Fruit fly (Drosophila melanogaster) S2 (cell line): Measurements from ENCODE around the gene CG13454.

ENCODE experiments used
- CG8478 ChIP-seq: fragments of >200 bp; optimal IDR thresholded peaks from 2 replicates; lab custom pipeline; 2018
- CTCF ChIP-seq, 2 experiments: fragments of >200 bp; optimal IDR thresholded peaks; 2 replicates each; lab custom pipeline; 2018

DNA sequence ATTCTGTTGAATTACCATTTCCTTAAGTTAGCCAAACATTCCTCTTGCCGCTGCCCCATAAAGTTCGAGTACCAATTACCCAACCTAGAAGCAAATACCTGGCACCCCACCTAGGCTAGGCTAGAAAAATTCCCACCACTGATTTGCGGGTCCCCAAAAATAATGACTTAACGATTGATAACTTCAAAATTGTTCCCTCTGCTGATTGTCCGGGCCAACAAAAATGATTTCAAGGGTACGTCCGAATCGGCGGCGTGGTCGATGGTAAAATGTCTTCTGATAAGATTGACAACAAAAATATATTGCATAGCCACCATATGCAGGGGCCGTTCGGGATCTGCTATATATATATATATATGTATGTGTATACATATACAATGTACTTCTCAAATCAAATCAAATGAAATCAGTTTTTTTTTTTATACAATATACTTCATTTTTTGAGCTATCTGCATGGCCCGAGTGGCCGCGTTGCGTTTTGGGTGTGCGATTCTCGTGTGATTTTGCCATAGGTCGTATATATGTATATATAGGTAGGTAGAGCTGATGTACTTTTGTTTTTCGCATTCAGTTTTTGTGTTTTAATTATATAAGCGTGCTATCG is 30.4 kb upstream of the CG13454 start:
- no peak for TF ChIP-seq CG8478 (lab: Kevin White, UChicago)
- TF ChIP-seq CTCF (optimal IDR thresholded peaks at IDR 0.05; lab: Kevin White, UChicago): no peak
